Worm (Caenorhabditis elegans) whole organism, L1 larva: ENCODE data around the gene Y97E10C.1.

Experiments used
- elt-3 ChIP-seq, 6 experiments: fragments of 150-350 bp in 1 of 6; sonication (generic microtip); optimal IDR thresholded peaks; 2 replicates each; lab custom pipeline; 2017 to 2018; ENCODE audit warnings: missing biosample characterization in 6 of 6, missing genetic modification characterization in 6 of 6, inconsistent platforms in 1 of 6
- lsy-2 ChIP-seq, 2 experiments: fragments of 150-350 bp; optimal IDR thresholded peaks; 2 replicates each; lab custom pipeline; 2014; ENCODE audit warnings: missing biosample characterization in 2 of 2, missing genetic modification characterization in 2 of 2
- mdl-1 ChIP-seq, 2 experiments: fragments of 150-350 bp; optimal IDR thresholded peaks; 2 replicates each; lab custom pipeline; 2014 to 2017; ENCODE audit warnings: missing biosample characterization in 2 of 2, missing genetic modification characterization in 2 of 2, inconsistent platforms in 1 of 2
- nhr-76 ChIP-seq: sonication (generic microtip); optimal IDR thresholded peaks from 2 replicates; lab custom pipeline; 2017; ENCODE audit warnings: missing biosample characterization, missing genetic modification characterization
- pag-3 ChIP-seq: sonication (generic microtip); optimal IDR thresholded peaks from 2 replicates; lab custom pipeline; 2017; ENCODE audit warnings: missing genetic modification characterization, mild to moderate bottlenecking, missing compliant biosample characterization, antibody characterized with exemption, borderline replicate concordance; ENCODE audit not compliant: insufficient read depth
- skn-1 ChIP-seq: fragments of 150-350 bp; optimal IDR thresholded peaks from 2 replicates; lab custom pipeline; 2014; ENCODE audit warnings: missing biosample characterization, missing genetic modification characterization
- unc-130 ChIP-seq: fragments of 150-350 bp; optimal IDR thresholded peaks from 2 replicates; lab custom pipeline; 2017; ENCODE audit warnings: missing biosample characterization, missing genetic modification characterization, inconsistent platforms

DNA sequence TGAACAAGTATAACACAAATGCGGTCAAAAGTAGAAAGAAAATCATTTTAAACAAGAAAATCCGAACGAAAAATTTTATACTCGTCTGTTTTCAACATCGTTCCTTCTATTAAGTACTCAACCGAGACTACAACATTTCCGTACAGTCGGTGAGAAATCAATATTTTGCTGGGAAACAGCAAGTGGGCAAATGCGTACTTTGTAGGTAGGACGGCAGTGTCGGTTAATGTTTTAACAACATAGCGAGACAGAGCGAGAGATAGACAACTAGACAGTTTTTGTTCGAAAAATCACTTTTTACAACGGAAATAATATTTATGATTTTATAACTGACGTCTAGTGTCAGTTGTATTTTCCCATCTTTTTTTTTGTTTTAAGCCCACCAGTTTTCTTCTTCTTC is 47.3 kb upstream of the Y97E10C.1 start, which contains the start of gene cyp-33A1:
- TF ChIP-seq mdl-1 (tag; optimal IDR thresholded peaks at IDR 0.05; lab: Kevin White, UChicago) (peak in 1 of 2 experiments; percentile 16), elt-3 (tag; optimal IDR thresholded peaks at IDR 0.05; lab: Kevin White, UChicago) (peak in 1 of 6 experiments; percentile 64), pag-3 (tag; lab: Kevin White, UChicago) (no peak), nhr-76 (tag; lab: Kevin White, UChicago) (no peak), skn-1 (no peak), lsy-2 (tag; optimal IDR thresholded peaks at IDR 0.05; lab: Kevin White, UChicago) (no peak), unc-130 (tag; lab: Kevin White, UChicago) (no peak)
